Fruit fly (Drosophila melanogaster) whole organism, embryonic: ENCODE measurements around the gene CG14851.

Source experiments
- B-H1 ChIP-seq: fragments of 200-800 bp; sonication (Bioruptor generic); IDR thresholded peaks from 3 replicates; pipeline ENCODE4 v1.3.6; 2022; ENCODE audit warnings: missing biosample characterization, missing genetic modification characterization
- C15 ChIP-seq: fragments of 200-800 bp; sonication (Bioruptor generic); IDR thresholded peaks from 3 replicates; pipeline ENCODE4 v1.3.6; 2022; ENCODE audit warnings: missing biosample characterization, missing genetic modification characterization
- CG1024 ChIP-seq: fragments of 200-800 bp; sonication (Bioruptor generic); IDR thresholded peaks from 2 replicates; pipeline ENCODE4 v1.3.6; 2022; ENCODE audit warnings: missing biosample characterization, missing genetic modification characterization
- CG10462 ChIP-seq: fragments of 200-800 bp; sonication (Bioruptor generic); optimal IDR thresholded peaks from 2 replicates; lab custom pipeline; 2016; ENCODE audit warnings: missing biosample characterization, missing genetic modification characterization
- CG13287 ChIP-seq: fragments of 200-800 bp; sonication (Bioruptor generic); IDR thresholded peaks from 2 replicates; pipeline ENCODE4 v1.3.6; 2022; ENCODE audit warnings: missing biosample characterization, missing genetic modification characterization; ENCODE audit not compliant: partially characterized antibody
- CG13624 ChIP-seq: fragments of 200-800 bp; sonication (Bioruptor generic); optimal IDR thresholded peaks from 2 replicates; lab custom pipeline; 2016; ENCODE audit warnings: missing biosample characterization, missing genetic modification characterization
- CG15269 ChIP-seq: fragments of 200-800 bp; sonication (Bioruptor generic); optimal IDR thresholded peaks from 2 replicates; lab custom pipeline; 2018; ENCODE audit warnings: missing biosample characterization, mild to moderate bottlenecking, missing genetic modification characterization, moderate library complexity
- CG16813 ChIP-seq: fragments of 200-800 bp; sonication (Bioruptor generic); IDR thresholded peaks from 3 replicates; pipeline ENCODE4 v1.3.6; 2022; ENCODE audit warnings: missing biosample characterization, missing genetic modification characterization; ENCODE audit not compliant: partially characterized antibody
- CG16863 ChIP-seq: fragments of 200-800 bp; sonication (Bioruptor generic); optimal IDR thresholded peaks from 3 replicates; lab custom pipeline; 2016; ENCODE audit warnings: missing biosample characterization, missing genetic modification characterization
- CG17568 ChIP-seq: fragments of 200-800 bp; sonication (Bioruptor generic); optimal IDR thresholded peaks from 2 replicates; lab custom pipeline; 2018; ENCODE audit warnings: missing biosample characterization, mild to moderate bottlenecking, missing genetic modification characterization, moderate library complexity
- CG17912 ChIP-seq: fragments of 200-800 bp; sonication (Bioruptor generic); optimal IDR thresholded peaks from 2 replicates; lab custom pipeline; 2018; ENCODE audit warnings: missing biosample characterization, mild to moderate bottlenecking, missing genetic modification characterization
- CG33213 ChIP-seq: fragments of 200-800 bp; sonication (Bioruptor generic); optimal IDR thresholded peaks from 3 replicates; lab custom pipeline; 2016; ENCODE audit warnings: missing biosample characterization, missing genetic modification characterization
- CG3407 ChIP-seq: fragments of 200-800 bp; sonication (Bioruptor generic); optimal IDR thresholded peaks from 2 replicates; lab custom pipeline; 2018; ENCODE audit warnings: missing biosample characterization, mild to moderate bottlenecking, missing genetic modification characterization
- CG6765 ChIP-seq: fragments of 200-800 bp; sonication (Bioruptor generic); optimal IDR thresholded peaks from 3 replicates; lab custom pipeline; 2017; ENCODE audit warnings: missing biosample characterization, mild to moderate bottlenecking, missing genetic modification characterization
- CG6791 ChIP-seq: fragments of 200-800 bp; sonication (Bioruptor generic); IDR thresholded peaks from 3 replicates; pipeline ENCODE4 v1.3.6; 2022; ENCODE audit warnings: missing biosample characterization, missing genetic modification characterization; ENCODE audit not compliant: partially characterized antibody
- CG7357 ChIP-seq: fragments of 200-800 bp; sonication (Bioruptor generic); IDR thresholded peaks from 3 replicates; pipeline ENCODE4 v1.3.6; 2022; ENCODE audit warnings: missing biosample characterization, missing genetic modification characterization
- CG7987 ChIP-seq: fragments of 200-800 bp; sonication (Bioruptor generic); optimal IDR thresholded peaks from 2 replicates; lab custom pipeline; 2018; ENCODE audit warnings: missing biosample characterization, mild to moderate bottlenecking, missing genetic modification characterization, moderate library complexity
- D19A ChIP-seq: fragments of 200-800 bp; optimal IDR thresholded peaks from 3 replicates; lab custom pipeline; 2019; ENCODE audit warnings: missing biosample characterization, mild to moderate bottlenecking, missing genetic modification characterization, moderate library complexity
- Dref ChIP-seq: fragments of 200-800 bp; sonication (Bioruptor generic); IDR thresholded peaks from 2 replicates; pipeline ENCODE4 v1.3.6; 2022; ENCODE audit warnings: missing biosample characterization, missing genetic modification characterization
- E2f2 ChIP-seq: fragments of 200-800 bp; sonication (Bioruptor generic); IDR thresholded peaks from 2 replicates; pipeline ENCODE4 v1.3.6; 2022; ENCODE audit warnings: missing biosample characterization, missing genetic modification characterization
- Eip74EF ChIP-seq, 2 experiments: fragments of 200-800 bp in 1 of 2; fragments of >200 bp in 1 of 2; sonication (Bioruptor generic) in 1 of 2; optimal IDR thresholded peaks; 2 replicates each; lab custom pipeline; 2017 to 2019; ENCODE audit warnings: missing biosample characterization in 2 of 2, missing genetic modification characterization in 2 of 2, mild to moderate bottlenecking in 1 of 2, moderate library complexity in 1 of 2
- Elba2 ChIP-seq: fragments of 200-800 bp; sonication (Bioruptor generic); optimal IDR thresholded peaks from 3 replicates; lab custom pipeline; 2016; ENCODE audit warnings: missing biosample characterization, missing genetic modification characterization
- Ets97D ChIP-seq: fragments of 200-800 bp; sonication (Bioruptor generic); optimal IDR thresholded peaks from 3 replicates; lab custom pipeline; 2016; ENCODE audit warnings: missing biosample characterization, missing genetic modification characterization
- GATAe ChIP-seq: fragments of 200-800 bp; sonication (Bioruptor generic); conservative IDR thresholded peaks from 2 replicates; pipeline ENCODE4 v1.3.6; 2022; ENCODE audit warnings: missing biosample characterization, missing genetic modification characterization
- Gug ChIP-seq: fragments of 200-800 bp; sonication (Bioruptor generic); IDR thresholded peaks from 4 replicates; pipeline ENCODE4 v1.3.6; 2022; ENCODE audit warnings: missing biosample characterization, missing genetic modification characterization
- Med ChIP-seq: fragments of 200-800 bp; sonication (Bioruptor generic); peaks from one replicate; lab custom pipeline; 2016; ENCODE audit warnings: missing biosample characterization, missing genetic modification characterization, mild to moderate bottlenecking, inconsistent platforms, moderate library complexity
- NfI ChIP-seq: fragments of 200-800 bp; sonication (Bioruptor generic); optimal IDR thresholded peaks from 3 replicates; lab custom pipeline; 2018; ENCODE audit warnings: missing biosample characterization, mild to moderate bottlenecking, missing genetic modification characterization, moderate library complexity
- Oaz ChIP-seq: fragments of 200-800 bp; sonication (Bioruptor generic); IDR thresholded peaks from 2 replicates; pipeline ENCODE4 v1.3.6; 2022; ENCODE audit warnings: missing biosample characterization, missing genetic modification characterization
- Pdp1 ChIP-seq, 2 experiments: fragments of 200-800 bp; sonication (Bioruptor generic); optimal IDR thresholded peaks; 3 replicates each; lab custom pipeline; 2016; ENCODE audit warnings: missing biosample characterization in 2 of 2, missing genetic modification characterization in 2 of 2, mild to moderate bottlenecking in 1 of 2, moderate library complexity in 1 of 2
- ac ChIP-seq: fragments of 200-800 bp; sonication (Bioruptor generic); optimal IDR thresholded peaks from 3 replicates; lab custom pipeline; 2017; ENCODE audit warnings: missing biosample characterization, mild to moderate bottlenecking, missing genetic modification characterization
- cg ChIP-seq: fragments of 200-800 bp; sonication (Bioruptor generic); optimal IDR thresholded peaks from 3 replicates; lab custom pipeline; 2019; ENCODE audit warnings: missing biosample characterization, mild to moderate bottlenecking, missing genetic modification characterization, moderate library complexity
- chinmo ChIP-seq: fragments of 200-800 bp; sonication (Bioruptor generic); IDR thresholded peaks from 4 replicates; pipeline ENCODE4 v1.3.6; 2022; ENCODE audit warnings: missing biosample characterization, missing genetic modification characterization; ENCODE audit not compliant: partially characterized antibody
- chn ChIP-seq: fragments of 200-800 bp; sonication (Bioruptor generic); optimal IDR thresholded peaks from 2 replicates; lab custom pipeline; 2016; ENCODE audit warnings: missing biosample characterization, missing genetic modification characterization
- dm ChIP-seq: fragments of 200-800 bp; sonication (Bioruptor generic); optimal IDR thresholded peaks from 3 replicates; lab custom pipeline; 2016; ENCODE audit warnings: missing biosample characterization, missing genetic modification characterization
- emc ChIP-seq: fragments of 200-800 bp; sonication (Bioruptor generic); optimal IDR thresholded peaks from 2 replicates; lab custom pipeline; 2016; ENCODE audit warnings: missing biosample characterization, missing genetic modification characterization
- fru ChIP-seq: fragments of >200 bp; optimal IDR thresholded peaks from 2 replicates; lab custom pipeline; 2017
- gce ChIP-seq: fragments of 200-800 bp; sonication (Bioruptor generic); IDR thresholded peaks from 3 replicates; pipeline ENCODE4 v1.3.6; 2022; ENCODE audit warnings: missing biosample characterization, missing genetic modification characterization
- gt ChIP-seq: fragments of 200-800 bp; sonication (Bioruptor generic); IDR thresholded peaks from 2 replicates; pipeline ENCODE4 v1.3.6; 2022; ENCODE audit warnings: missing biosample characterization, missing genetic modification characterization
- inv ChIP-seq: fragments of 200-800 bp; sonication (Bioruptor generic); IDR thresholded peaks from 2 replicates; pipeline ENCODE4 v1.3.6; 2022; ENCODE audit warnings: missing biosample characterization, missing genetic modification characterization; ENCODE audit not compliant: partially characterized antibody
- lov ChIP-seq, 2 experiments: fragments of 200-800 bp in 1 of 2; fragments of >200 bp in 1 of 2; sonication (Bioruptor generic) in 1 of 2; IDR thresholded peaks in 1 of 2; optimal IDR thresholded peaks in 1 of 2; 2 replicates in 1 of 2; 3 replicates in 1 of 2; pipeline versions ENCODE4 v1.3.6 to Lab custom; 2017 to 2022; ENCODE audit warnings: missing biosample characterization in 1 of 2, missing genetic modification characterization in 1 of 2
- odd ChIP-seq: fragments of 200-800 bp; sonication (Bioruptor generic); optimal IDR thresholded peaks from 2 replicates; lab custom pipeline; 2017; ENCODE audit warnings: missing biosample characterization, mild to moderate bottlenecking, missing genetic modification characterization
- pb ChIP-seq: fragments of 200-800 bp; sonication (Bioruptor generic); optimal IDR thresholded peaks from 3 replicates; lab custom pipeline; 2016; ENCODE audit warnings: missing biosample characterization, missing genetic modification characterization
- pita ChIP-seq: fragments of 200-800 bp; sonication (Bioruptor generic); optimal IDR thresholded peaks from 2 replicates; lab custom pipeline; 2017; ENCODE audit warnings: missing biosample characterization, mild to moderate bottlenecking, missing genetic modification characterization
- repo ChIP-seq: fragments of 200-800 bp; sonication (Bioruptor generic); optimal IDR thresholded peaks from 2 replicates; lab custom pipeline; 2016; ENCODE audit warnings: missing biosample characterization, missing genetic modification characterization
- sens-2 ChIP-seq: fragments of 200-800 bp; sonication (Bioruptor generic); IDR thresholded peaks from 2 replicates; pipeline ENCODE4 v1.3.6; 2022; ENCODE audit warnings: missing biosample characterization, missing genetic modification characterization
- sna ChIP-seq: fragments of 200-800 bp; sonication (Bioruptor generic); IDR thresholded peaks from 2 replicates; pipeline ENCODE4 v1.3.6; 2022; ENCODE audit warnings: missing biosample characterization, missing genetic modification characterization; ENCODE audit not compliant: partially characterized antibody
- ssp ChIP-seq: fragments of 200-800 bp; sonication (Bioruptor generic); IDR thresholded peaks from 2 replicates; pipeline ENCODE4 v1.3.6; 2022; ENCODE audit warnings: missing biosample characterization, missing genetic modification characterization
- stc ChIP-seq: fragments of 200-800 bp; sonication (Bioruptor generic); IDR thresholded peaks from 2 replicates; pipeline ENCODE4 v1.3.6; 2022; ENCODE audit warnings: missing biosample characterization, missing genetic modification characterization
- tna ChIP-seq: fragments of 200-800 bp; sonication (Bioruptor generic); IDR thresholded peaks from 2 replicates; pipeline ENCODE4 v1.3.6; 2022; ENCODE audit warnings: missing biosample characterization, missing genetic modification characterization; ENCODE audit not compliant: partially characterized antibody
- zen ChIP-seq: fragments of 200-800 bp; sonication (Bioruptor generic); optimal IDR thresholded peaks from 3 replicates; lab custom pipeline; 2018; ENCODE audit warnings: missing biosample characterization, mild to moderate bottlenecking, missing genetic modification characterization, moderate library complexity

CG14851 gene

dm6 chr3R:14575718-14576187 is 13.6 kb downstream of the CG14851 start, which contains the start of gene CG7987 (continued):
- TF ChIP-seq D19A (tag; lab: Kevin White, UChicago) = no peak
- TF ChIP-seq CG33213 (GFP tag; lab: Kevin White, UChicago) = peak; percentile 23
- no peak for TF ChIP-seq Oaz (GFP tag; lab: Robert Waterston, UW)
- TF ChIP-seq CG16813 = peak; percentile 40; the same call in 1 of the 3 replicates
- no peak for TF ChIP-seq Elba2
- no peak for TF ChIP-seq repo (GFP tag; lab: Kevin White, UChicago)
- TF ChIP-seq CG7357 (GFP tag; lab: Robert Waterston, UW) = no peak
- TF ChIP-seq Eip74EF (GFP tag; optimal IDR thresholded peaks at IDR 0.05; lab: Kevin White, UChicago) = no peak
- no peak for TF ChIP-seq ac
- no peak for TF ChIP-seq fru (lab: Kevin White, UChicago)
- TF ChIP-seq NfI (GFP tag; lab: Kevin White, UChicago) = peak; percentile 20
- no peak for TF ChIP-seq gce (GFP tag; lab: Robert Waterston, UW)
- no peak for TF ChIP-seq cg (GFP tag; lab: Kevin White, UChicago)
- TF ChIP-seq CG17912 (GFP tag; lab: Kevin White, UChicago) = no peak
- no peak for TF ChIP-seq sens-2 (GFP tag; lab: Robert Waterston, UW)
- no peak for TF ChIP-seq CG10462 (GFP tag; lab: Kevin White, UChicago)
- TF ChIP-seq CG13624 (GFP tag; lab: Kevin White, UChicago) = peak; percentile 58
- no peak for TF ChIP-seq GATAe
- no peak for TF ChIP-seq lov (optimal IDR thresholded peaks at IDR 0.05; lab: Kevin White, UChicago)
- no peak for TF ChIP-seq lov (GFP tag; IDR thresholded peaks at IDR 0.05; lab: Robert Waterston, UW)
- TF ChIP-seq CG7987 (GFP tag; lab: Kevin White, UChicago) = no peak
- no peak for TF ChIP-seq CG1024 (GFP tag; lab: Robert Waterston, UW)
- TF ChIP-seq chn (GFP tag; lab: Kevin White, UChicago) = peak; percentile 43
- no peak for TF ChIP-seq Dref (GFP tag; lab: Robert Waterston, UW)
- TF ChIP-seq Ets97D (GFP tag; lab: Kevin White, UChicago) = peak; percentile 87
- no peak for TF ChIP-seq CG6765 (GFP tag; lab: Kevin White, UChicago)
- no peak for TF ChIP-seq gt (GFP tag; lab: Robert Waterston, UW)
- TF ChIP-seq dm (GFP tag; lab: Kevin White, UChicago) = peak; percentile 15
- no peak for TF ChIP-seq CG16863
- no peak for TF ChIP-seq inv (GFP tag; lab: Robert Waterston, UW)
- TF ChIP-seq odd (GFP tag; lab: Kevin White, UChicago) = no peak
- no peak for TF ChIP-seq C15 (GFP tag; lab: Robert Waterston, UW)
- TF ChIP-seq emc (GFP tag; lab: Kevin White, UChicago) = no peak
- TF ChIP-seq chinmo (GFP tag; lab: Robert Waterston, UW) = 0 out of 4 replicates have a peak, but pooled peaks have one; percentile 31
- TF ChIP-seq ssp = no peak
- no peak for TF ChIP-seq pb
- no peak for TF ChIP-seq CG3407 (GFP tag; lab: Kevin White, UChicago)
- TF ChIP-seq CG17568 = no peak
- TF ChIP-seq CG13287 = peak; percentile 68
- peak; percentile 19 for TF ChIP-seq zen (tag; lab: Kevin White, UChicago)
- peak; percentile 88 for TF ChIP-seq Med
- no peak for TF ChIP-seq CG6791
- no peak for TF ChIP-seq pita (GFP tag; lab: Kevin White, UChicago)
- TF ChIP-seq B-H1 (GFP tag; lab: Robert Waterston, UW) = no peak
- no peak for TF ChIP-seq stc (GFP tag; lab: Robert Waterston, UW)
- TF ChIP-seq Pdp1 (GFP tag; optimal IDR thresholded peaks at IDR 0.05; lab: Kevin White, UChicago) = peak in 1 of 2 experiments; percentile 23
- no peak for TF ChIP-seq tna
- TF ChIP-seq E2f2 (GFP tag; lab: Robert Waterston, UW) = peak; percentile 84
- peak; percentile 25 for TF ChIP-seq CG15269 (tag; lab: Kevin White, UChicago)
- TF ChIP-seq Gug (GFP tag; lab: Robert Waterston, UW) = no peak
- TF ChIP-seq sna (GFP tag; lab: Robert Waterston, UW) = no peak
